Worm (Caenorhabditis elegans): ENCODE measurements around the gene Y17G7B.23.

- TF ChIP-seq nhr-129 (tag; optimal IDR thresholded peaks at IDR 0.05) (no peak), nhr-25 (tag; optimal IDR thresholded peaks at IDR 0.05) (no peak), alr-1 (tag; optimal IDR thresholded peaks at IDR 0.05) (no peak), lin-13 (GFP tag; optimal IDR thresholded peaks at IDR 0.05) (no peak), nhr-11 (tag; optimal IDR thresholded peaks at IDR 0.05) (no peak), ztf-11 (tag; optimal IDR thresholded peaks at IDR 0.05) (no peak), zag-1 (tag; optimal IDR thresholded peaks at IDR 0.05) (no peak), ceh-16 (tag; optimal IDR thresholded peaks at IDR 0.05) (no peak), unc-55 (GFP tag; optimal IDR thresholded peaks at IDR 0.05) (no peak), elt-1 (tag; optimal IDR thresholded peaks at IDR 0.05) (no peak), unc-62 (GFP tag; optimal IDR thresholded peaks at IDR 0.05) (no peak), egl-27 (tag; optimal IDR thresholded peaks at IDR 0.05) (no peak)
Measured at ce11 chrII:12041116-12041515, 42.1 kb downstream of the Y17G7B.23 start.

Data from whole organism, L2 larva.